Fruit fly (Drosophila melanogaster) whole organism, pupa: ENCODE measurements around the gene sas.

Experiments used
- CG13204 ChIP-seq: fragments of 200-800 bp; sonication (Bioruptor generic); optimal IDR thresholded peaks from 2 replicates; lab custom pipeline; 2018; ENCODE audit warnings: missing biosample characterization, mild to moderate bottlenecking, missing genetic modification characterization, moderate library complexity
- CG14655 ChIP-seq: fragments of 200-800 bp; sonication (Bioruptor generic); optimal IDR thresholded peaks from 3 replicates; lab custom pipeline; 2017; ENCODE audit warnings: mild to moderate bottlenecking, missing biosample characterization, missing genetic modification reagents, missing genetic modification characterization
- CG15710 ChIP-seq: fragments of 200-800 bp; sonication (Bioruptor generic); optimal IDR thresholded peaks from 2 replicates; lab custom pipeline; 2018; ENCODE audit warnings: missing biosample characterization, mild to moderate bottlenecking, missing genetic modification characterization, moderate library complexity
- CG32121 ChIP-seq: fragments of 200-800 bp; sonication (Bioruptor generic); IDR thresholded peaks from 2 replicates; pipeline ENCODE4 v1.3.6; 2022; ENCODE audit warnings: missing biosample characterization, missing genetic modification characterization
- CG34367 ChIP-seq: fragments of 200-800 bp; sonication (Bioruptor generic); optimal IDR thresholded peaks from 2 replicates; lab custom pipeline; 2018; ENCODE audit warnings: missing biosample characterization, mild to moderate bottlenecking, missing genetic modification characterization
- CG8301 ChIP-seq: fragments of 200-800 bp; sonication (Bioruptor generic); optimal IDR thresholded peaks from 2 replicates; lab custom pipeline; 2018; ENCODE audit warnings: missing biosample characterization, mild to moderate bottlenecking, missing genetic modification characterization
- D1 ChIP-seq: fragments of 200-800 bp; sonication (Bioruptor generic); optimal IDR thresholded peaks from 2 replicates; lab custom pipeline; 2018; ENCODE audit warnings: missing biosample characterization, mild to moderate bottlenecking, missing genetic modification characterization, moderate library complexity
- EcR ChIP-seq: fragments of 200-800 bp; sonication (Bioruptor generic); optimal IDR thresholded peaks from 3 replicates; lab custom pipeline; 2019; ENCODE audit warnings: missing biosample characterization, missing genetic modification characterization, mild to moderate bottlenecking, moderate library complexity, missing genetic modification reagents

DNA sequence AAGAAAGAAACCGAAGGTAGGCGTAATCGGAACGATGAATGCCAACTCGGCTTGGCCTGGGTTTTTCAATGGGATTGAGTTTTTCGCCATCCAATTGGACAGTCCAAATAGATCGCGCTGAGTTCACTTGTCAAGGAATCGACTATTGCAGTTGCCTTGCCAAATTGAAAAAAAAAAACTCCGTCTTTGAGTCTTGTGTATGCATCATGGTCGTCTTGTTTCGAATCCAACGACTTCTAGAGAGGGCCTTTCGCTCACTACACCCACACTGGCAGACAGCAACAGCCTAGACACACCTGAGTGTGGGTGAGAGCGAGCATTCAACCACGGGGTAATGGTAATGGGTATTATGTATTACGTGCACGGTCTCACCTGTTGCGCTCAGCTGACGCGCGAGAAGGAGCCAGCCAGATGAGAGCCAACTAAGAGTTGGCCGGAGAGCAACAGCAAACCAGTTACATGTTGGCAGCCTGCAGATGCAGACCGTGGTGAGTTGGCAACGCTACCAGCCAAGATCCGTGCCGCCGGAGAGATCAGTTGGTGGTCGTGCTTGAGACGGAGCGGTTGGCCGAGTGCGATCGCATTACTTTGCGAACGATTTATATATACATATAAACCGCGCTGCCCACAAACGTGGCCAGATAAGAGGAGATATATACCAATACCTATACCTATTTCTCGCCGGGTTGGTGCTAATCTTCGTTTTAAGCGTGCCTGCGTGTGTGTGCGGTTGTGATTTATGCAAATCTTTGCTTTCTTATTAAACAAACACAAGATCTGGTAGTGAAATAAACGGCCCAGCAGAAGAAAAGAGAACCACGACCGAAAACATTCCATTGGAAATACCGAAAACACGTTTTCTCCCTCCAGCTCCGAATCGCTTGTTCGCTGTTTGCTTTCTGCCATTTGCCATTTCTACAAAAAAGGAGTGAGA lies at the start of gene sas:
- TF ChIP-seq CG13204 (GFP tag; lab: Kevin White, UChicago) (peak; percentile 14), CG14655 (no peak), EcR (GFP tag; lab: Kevin White, UChicago) (peak; percentile 97), CG34367 (tag; lab: Kevin White, UChicago) (no peak), D1 (tag; lab: Kevin White, UChicago) (no peak), CG15710 (tag; lab: Kevin White, UChicago) (no peak), CG8301 (tag; lab: Kevin White, UChicago) (no peak), CG32121 (GFP tag; lab: Robert Waterston, UW) (no peak)
